Worm (Caenorhabditis elegans) whole organism, midembryonic: ENCODE results near the gene hlh-13.

Source experiments
- T22C8.4 ChIP-seq: fragments of 200-800 bp; sonication (Bioruptor generic); IDR thresholded peaks from 2 replicates; pipeline ENCODE4 v1.3.6; 2022; ENCODE audit warnings: missing genetic modification characterization, missing compliant biosample characterization
- cog-1 ChIP-seq: sonication (generic microtip); optimal IDR thresholded peaks from 2 replicates; lab custom pipeline; 2016; ENCODE audit warnings: missing genetic modification characterization, missing compliant biosample characterization
- flt-1 ChIP-seq: fragments of 200-800 bp; sonication (Bioruptor generic); IDR thresholded peaks from 2 replicates; pipeline ENCODE4 v1.3.6; 2022; ENCODE audit warnings: missing genetic modification characterization, missing compliant biosample characterization
- klf-2 ChIP-seq: fragments of 200-800 bp; sonication (Bioruptor generic); conservative IDR thresholded peaks from 2 replicates; pipeline ENCODE4 v1.3.6; 2022; ENCODE audit warnings: missing genetic modification reagents, missing genetic modification characterization, missing compliant biosample characterization
- med-1 ChIP-seq: sonication (generic microtip); optimal IDR thresholded peaks from 2 replicates; lab custom pipeline; 2017; ENCODE audit warnings: missing genetic modification characterization, mild to moderate bottlenecking, missing compliant biosample characterization, antibody characterized with exemption, missing genetic modification reagents; ENCODE audit not compliant: insufficient read depth
- ref-1 ChIP-seq: fragments of 200-800 bp; sonication (Bioruptor generic); conservative IDR thresholded peaks from 2 replicates; pipeline ENCODE4 v1.3.6; 2022; ENCODE audit warnings: missing genetic modification reagents, missing genetic modification characterization, missing compliant biosample characterization
- tab-1 ChIP-seq: fragments of 200-800 bp; sonication (Bioruptor generic); IDR thresholded peaks from 2 replicates; pipeline ENCODE4 v1.3.6; 2022; ENCODE audit warnings: missing genetic modification characterization, missing compliant biosample characterization
- ztf-23 ChIP-seq: fragments of 200-800 bp; sonication (Bioruptor generic); IDR thresholded peaks from 2 replicates; pipeline ENCODE4 v1.3.6; 2022; ENCODE audit warnings: missing genetic modification reagents, missing genetic modification characterization, missing compliant biosample characterization
- ztf-29 ChIP-seq: fragments of 200-800 bp; sonication (Bioruptor generic); IDR thresholded peaks from 2 replicates; pipeline ENCODE4 v1.3.6; 2022; ENCODE audit warnings: missing genetic modification reagents, missing genetic modification characterization, missing compliant biosample characterization

The hlh-13 gene

ce11 chrX:4268396-4268795 is 19.3 kb downstream of the hlh-13 start:
- TF ChIP-seq flt-1 (no peak), med-1 (GFP tag; lab: Kevin White, UChicago) (no peak), cog-1 (tag; lab: Kevin White, UChicago) (no peak), ztf-23 (GFP tag; lab: Robert Waterston, UW) (no peak), T22C8.4 (GFP tag; lab: Robert Waterston, UW) (no peak), ztf-29 (GFP tag; lab: Robert Waterston, UW) (no peak), tab-1 (GFP tag; lab: Robert Waterston, UW) (no peak), ref-1 (GFP tag; lab: Robert Waterston, UW) (no peak), klf-2 (GFP tag; lab: Robert Waterston, UW) (no peak)

- no peak for TF ChIP-seq klf-2 (GFP tag; lab: Robert Waterston, UW)
- TF ChIP-seq tab-1 (GFP tag; lab: Robert Waterston, UW): no peak
- no peak for TF ChIP-seq ztf-23 (GFP tag; lab: Robert Waterston, UW)
- TF ChIP-seq flt-1: no peak
- TF ChIP-seq T22C8.4 (GFP tag; lab: Robert Waterston, UW): no peak
- TF ChIP-seq ref-1 (GFP tag; lab: Robert Waterston, UW): no peak
- no peak for TF ChIP-seq ztf-29 (GFP tag; lab: Robert Waterston, UW)
- no peak for TF ChIP-seq cog-1 (tag; lab: Kevin White, UChicago)
- TF ChIP-seq med-1 (GFP tag; lab: Kevin White, UChicago): no peak
Observed at ce11 chrX:4273614-4274013, 24.6 kb downstream of the hlh-13 start, which contains the start of gene C52B9.10. TSS of gene C52B9.10 (plus strand) at chrX:4273914.

ce11 chrX:4274116-4274515 is 25.1 kb downstream of the hlh-13 start, which contains the start of gene mec-18:
TSS of gene mec-18 (minus strand) at chrX:4274216.
- TF ChIP-seq flt-1 (no peak), tab-1 (GFP tag; lab: Robert Waterston, UW) (no peak), klf-2 (GFP tag; lab: Robert Waterston, UW) (no peak), ztf-23 (GFP tag; lab: Robert Waterston, UW) (no peak), ref-1 (GFP tag; lab: Robert Waterston, UW) (no peak), T22C8.4 (GFP tag; lab: Robert Waterston, UW) (no peak), med-1 (GFP tag; lab: Kevin White, UChicago) (no peak), ztf-29 (GFP tag; lab: Robert Waterston, UW) (no peak), cog-1 (tag; lab: Kevin White, UChicago) (no peak)

ce11 chrX:4279294-4279782 is 30.3 kb downstream of the hlh-13 start, which contains the start of the genes twk-28 and ets-9:
TSS of gene twk-28 (minus strand) at chrX:4279344.
TSS of gene ets-9 (plus strand) at chrX:4279703.
- TF ChIP-seq flt-1: no peak
- no peak for TF ChIP-seq med-1 (GFP tag; lab: Kevin White, UChicago)
- no peak for TF ChIP-seq cog-1 (tag; lab: Kevin White, UChicago)
- TF ChIP-seq ref-1 (GFP tag; lab: Robert Waterston, UW): no peak
- no peak for TF ChIP-seq T22C8.4 (GFP tag; lab: Robert Waterston, UW)
- no peak for TF ChIP-seq ztf-23 (GFP tag; lab: Robert Waterston, UW)
- TF ChIP-seq klf-2 (GFP tag; lab: Robert Waterston, UW): no peak
- TF ChIP-seq tab-1 (GFP tag; lab: Robert Waterston, UW): no peak

ce11 chrX:4282380-4282779 is 33.3 kb downstream of the hlh-13 start, which contains the start of gene C52B9.19:
TSS of gene C52B9.19 (plus strand) at chrX:4282555.
- TF ChIP-seq ztf-29 (GFP tag; lab: Robert Waterston, UW) (no peak), klf-2 (GFP tag; lab: Robert Waterston, UW) (no peak), cog-1 (tag; lab: Kevin White, UChicago) (no peak), T22C8.4 (GFP tag; lab: Robert Waterston, UW) (no peak), flt-1 (no peak), ref-1 (GFP tag; lab: Robert Waterston, UW) (no peak), tab-1 (GFP tag; lab: Robert Waterston, UW) (no peak), med-1 (GFP tag; lab: Kevin White, UChicago) (no peak), ztf-23 (GFP tag; lab: Robert Waterston, UW) (no peak)

- TF ChIP-seq tab-1 (GFP tag; lab: Robert Waterston, UW): no peak
- TF ChIP-seq med-1 (GFP tag; lab: Kevin White, UChicago): no peak
- no peak for TF ChIP-seq ztf-23 (GFP tag; lab: Robert Waterston, UW)
- TF ChIP-seq T22C8.4 (GFP tag; lab: Robert Waterston, UW): no peak
- no peak for TF ChIP-seq cog-1 (tag; lab: Kevin White, UChicago)
- TF ChIP-seq flt-1: no peak
- no peak for TF ChIP-seq klf-2 (GFP tag; lab: Robert Waterston, UW)
- no peak for TF ChIP-seq ref-1 (GFP tag; lab: Robert Waterston, UW)
- TF ChIP-seq ztf-29 (GFP tag; lab: Robert Waterston, UW): no peak
Observed at ce11 chrX:4283989-4284388, 34.9 kb downstream of the hlh-13 start, which contains the start of gene ets-10. TSS of gene ets-10 (plus strand) at chrX:4284189.

ce11 chrX:4284470-4284869 is 35.4 kb downstream of the hlh-13 start:
- no peak for TF ChIP-seq cog-1 (tag; lab: Kevin White, UChicago)
- no peak for TF ChIP-seq flt-1
- no peak for TF ChIP-seq klf-2 (GFP tag; lab: Robert Waterston, UW)

- no peak for TF ChIP-seq med-1 (GFP tag; lab: Kevin White, UChicago)
Observed at ce11 chrX:4285669-4286174, 36.7 kb downstream of the hlh-13 start, which contains the start of gene cka-2. TSS of gene cka-2 (plus strand) at chrX:4286124.

- no peak for TF ChIP-seq T22C8.4 (GFP tag; lab: Robert Waterston, UW)
- no peak for TF ChIP-seq cog-1 (tag; lab: Kevin White, UChicago)
- TF ChIP-seq ztf-23 (GFP tag; lab: Robert Waterston, UW): no peak
- TF ChIP-seq ztf-29 (GFP tag; lab: Robert Waterston, UW): no peak
Observed at ce11 chrX:4289805-4290204, 40.8 kb downstream of the hlh-13 start.
